Fruit fly (Drosophila melanogaster) whole organism, embryonic: ENCODE measurements around the gene CG14718.

Experiments
- Atf-2 ChIP-seq: fragments of 200-800 bp; sonication (Bioruptor generic); optimal IDR thresholded peaks from 2 replicates; lab custom pipeline; 2016; ENCODE audit warnings: missing biosample characterization, missing genetic modification characterization
- CG11247 ChIP-seq: fragments of 200-800 bp; sonication (Bioruptor generic); IDR thresholded peaks from 2 replicates; pipeline ENCODE4 v1.3.6; 2022; ENCODE audit warnings: missing biosample characterization, missing genetic modification characterization
- CG11398 ChIP-seq: fragments of 200-800 bp; sonication (Bioruptor generic); optimal IDR thresholded peaks from 2 replicates; lab custom pipeline; 2016; ENCODE audit warnings: missing biosample characterization, missing genetic modification characterization
- CG11696 ChIP-seq: fragments of 200-800 bp; sonication (Bioruptor generic); IDR thresholded peaks from 2 replicates; pipeline ENCODE4 v1.3.6; 2022; ENCODE audit warnings: missing biosample characterization, missing genetic modification characterization
- CG14965 ChIP-seq: fragments of 200-800 bp; sonication (Bioruptor generic); optimal IDR thresholded peaks from 2 replicates; lab custom pipeline; 2016; ENCODE audit warnings: missing biosample characterization, missing genetic modification characterization, borderline replicate concordance
- CG1529 ChIP-seq: fragments of 200-800 bp; sonication (Bioruptor generic); optimal IDR thresholded peaks from 3 replicates; lab custom pipeline; 2018; ENCODE audit warnings: missing biosample characterization, missing genetic modification characterization
- CG1602 ChIP-seq: fragments of 200-800 bp; sonication (Bioruptor generic); optimal IDR thresholded peaks from 3 replicates; lab custom pipeline; 2016; ENCODE audit warnings: missing biosample characterization, missing genetic modification characterization
- CG1603 ChIP-seq: fragments of 200-800 bp; sonication (Bioruptor generic); optimal IDR thresholded peaks from 2 replicates; lab custom pipeline; 2019; ENCODE audit warnings: missing biosample characterization, mild to moderate bottlenecking, missing genetic modification characterization, moderate library complexity
- CG17612 ChIP-seq: fragments of 200-800 bp; sonication (Bioruptor generic); IDR thresholded peaks from 2 replicates; pipeline ENCODE4 v1.3.6; 2022; ENCODE audit warnings: missing biosample characterization, missing genetic modification characterization
- CG2712 ChIP-seq: fragments of 200-800 bp; optimal IDR thresholded peaks from 3 replicates; lab custom pipeline; 2019; ENCODE audit warnings: missing biosample characterization, mild to moderate bottlenecking, missing genetic modification characterization, moderate library complexity
- CG31388 ChIP-seq: fragments of 200-800 bp; sonication (Bioruptor generic); optimal IDR thresholded peaks from 2 replicates; lab custom pipeline; 2016; ENCODE audit warnings: missing biosample characterization, missing genetic modification characterization
- CG32772 ChIP-seq: fragments of 200-800 bp; sonication (Bioruptor generic); IDR thresholded peaks from 2 replicates; pipeline ENCODE4 v1.3.6; 2022; ENCODE audit warnings: missing biosample characterization, missing genetic modification characterization
- CG34376 ChIP-seq: fragments of 200-800 bp; sonication (Bioruptor generic); optimal IDR thresholded peaks from 2 replicates; lab custom pipeline; 2018; ENCODE audit warnings: missing biosample characterization, mild to moderate bottlenecking, missing genetic modification characterization
- CG34422 ChIP-seq: fragments of 200-800 bp; sonication (Bioruptor generic); IDR thresholded peaks from 3 replicates; pipeline ENCODE4 v1.3.6; 2022; ENCODE audit warnings: missing biosample characterization, missing genetic modification characterization
- CG3995 ChIP-seq: fragments of 200-800 bp; sonication (Bioruptor generic); optimal IDR thresholded peaks from 3 replicates; lab custom pipeline; 2016; ENCODE audit warnings: missing biosample characterization, missing genetic modification characterization
- CG4282 ChIP-seq: fragments of 200-800 bp; sonication (Bioruptor generic); optimal IDR thresholded peaks from 2 replicates; lab custom pipeline; 2016; ENCODE audit warnings: missing biosample characterization, missing genetic modification characterization
- CG5245 ChIP-seq: fragments of 200-800 bp; sonication (Bioruptor generic); optimal IDR thresholded peaks from 3 replicates; lab custom pipeline; 2016; ENCODE audit warnings: missing biosample characterization, missing genetic modification characterization
- CG7928 ChIP-seq: fragments of 200-800 bp; sonication (Bioruptor generic); optimal IDR thresholded peaks from 2 replicates; lab custom pipeline; 2017; ENCODE audit warnings: missing biosample characterization, mild to moderate bottlenecking, missing genetic modification characterization
- CG8924 ChIP-seq: fragments of 200-800 bp; optimal IDR thresholded peaks from 3 replicates; lab custom pipeline; 2019; ENCODE audit warnings: missing biosample characterization, mild to moderate bottlenecking, missing genetic modification characterization, moderate library complexity
- Dll ChIP-seq: fragments of 200-800 bp; sonication (Bioruptor generic); IDR thresholded peaks from 4 replicates; pipeline ENCODE4 v1.3.6; 2022; ENCODE audit warnings: missing biosample characterization, missing genetic modification characterization; ENCODE audit not compliant: partially characterized antibody
- Dref ChIP-seq: fragments of 200-800 bp; sonication (Bioruptor generic); IDR thresholded peaks from 2 replicates; pipeline ENCODE4 v1.3.6; 2022; ENCODE audit warnings: missing biosample characterization, missing genetic modification characterization
- Hand ChIP-seq: fragments of 200-800 bp; sonication (Bioruptor generic); optimal IDR thresholded peaks from 2 replicates; lab custom pipeline; 2017; ENCODE audit warnings: mild to moderate bottlenecking, missing biosample characterization, missing genetic modification reagents, missing genetic modification characterization
- Hr78 ChIP-seq, 2 experiments: fragments of 200-800 bp in 1 of 2; fragments of >200 bp in 1 of 2; sonication (Bioruptor generic) in 1 of 2; optimal IDR thresholded peaks; 2 replicates each; lab custom pipeline; 2017 to 2019; ENCODE audit warnings: missing biosample characterization in 2 of 2, missing genetic modification characterization in 2 of 2, mild to moderate bottlenecking in 1 of 2, moderate library complexity in 1 of 2
- Lhr ChIP-seq: fragments of 200-800 bp; sonication (Bioruptor generic); optimal IDR thresholded peaks from 3 replicates; lab custom pipeline; 2017; ENCODE audit warnings: mild to moderate bottlenecking, missing biosample characterization, missing genetic modification reagents, missing genetic modification characterization
- NC2α ChIP-seq: fragments of 200-800 bp; sonication (Bioruptor generic); optimal IDR thresholded peaks from 2 replicates; lab custom pipeline; 2016; ENCODE audit warnings: missing biosample characterization, missing genetic modification characterization
- Ptx1 ChIP-seq: fragments of 200-800 bp; sonication (Bioruptor generic); IDR thresholded peaks from 2 replicates; pipeline ENCODE4 v1.3.6; 2022; ENCODE audit warnings: missing biosample characterization, missing genetic modification characterization
- Scr ChIP-seq: fragments of 200-800 bp; sonication (Bioruptor generic); IDR thresholded peaks from 2 replicates; pipeline ENCODE4 v1.3.6; 2022; ENCODE audit warnings: missing biosample characterization, missing genetic modification characterization; ENCODE audit not compliant: partially characterized antibody
- Sin3A ChIP-seq: fragments of >200 bp; optimal IDR thresholded peaks from 2 replicates; lab custom pipeline; 2018
- Sry-β ChIP-seq: fragments of 200-800 bp; sonication (Bioruptor generic); optimal IDR thresholded peaks from 2 replicates; lab custom pipeline; 2018; ENCODE audit warnings: missing biosample characterization, mild to moderate bottlenecking, missing genetic modification characterization, moderate library complexity
- Sry-δ ChIP-seq: fragments of 200-800 bp; sonication (Bioruptor generic); optimal IDR thresholded peaks from 2 replicates; lab custom pipeline; 2016; ENCODE audit warnings: missing biosample characterization, missing genetic modification characterization
- Trl ChIP-seq, 3 experiments: fragments of >200 bp in 2 of 3; fragments of 200-800 bp in 1 of 3; sonication (Bioruptor generic) in 1 of 3; optimal IDR thresholded peaks; 2 replicates in 1 of 3; 3 replicates in 2 of 3; lab custom pipeline; 2016 to 2017; ENCODE audit warnings: missing biosample characterization in 1 of 3, missing genetic modification characterization in 1 of 3
- Vsx1 ChIP-seq: fragments of 200-800 bp; sonication (Bioruptor generic); optimal IDR thresholded peaks from 2 replicates; lab custom pipeline; 2017; ENCODE audit warnings: missing biosample characterization, mild to moderate bottlenecking, missing genetic modification characterization, missing genetic modification reagents
- aop ChIP-seq: fragments of 200-800 bp; sonication (Bioruptor generic); IDR thresholded peaks from 2 replicates; pipeline ENCODE4 v1.3.6; 2022; ENCODE audit warnings: missing biosample characterization, missing genetic modification characterization
- ap ChIP-seq: fragments of 200-800 bp; sonication (Bioruptor generic); IDR thresholded peaks from 2 replicates; pipeline ENCODE4 v1.3.6; 2022; ENCODE audit warnings: missing biosample characterization, missing genetic modification characterization
- ase ChIP-seq: fragments of 200-800 bp; sonication (Bioruptor generic); IDR thresholded peaks from 3 replicates; pipeline ENCODE4 v1.3.6; 2022; ENCODE audit warnings: missing biosample characterization, missing genetic modification characterization
- ash1 ChIP-seq: fragments of 200-800 bp; sonication (Bioruptor generic); optimal IDR thresholded peaks from 2 replicates; lab custom pipeline; 2018; ENCODE audit warnings: missing biosample characterization, mild to moderate bottlenecking, missing genetic modification characterization
- crc ChIP-seq: fragments of 200-800 bp; sonication (Bioruptor generic); optimal IDR thresholded peaks from 2 replicates; lab custom pipeline; 2016; ENCODE audit warnings: missing biosample characterization, missing genetic modification characterization
- croc ChIP-seq: fragments of 200-800 bp; sonication (Bioruptor generic); conservative IDR thresholded peaks from 3 replicates; pipeline ENCODE4 v1.3.6; 2022; ENCODE audit warnings: missing biosample characterization, missing genetic modification characterization
- crol ChIP-seq: fragments of 200-800 bp; sonication (Bioruptor generic); IDR thresholded peaks from 2 replicates; pipeline ENCODE4 v1.3.6; 2022; ENCODE audit warnings: missing biosample characterization, missing genetic modification characterization
- dysf ChIP-seq: fragments of 200-800 bp; sonication (Bioruptor generic); IDR thresholded peaks from 3 replicates; pipeline ENCODE4 v1.3.6; 2022; ENCODE audit warnings: missing biosample characterization, missing genetic modification characterization
- exex ChIP-seq: fragments of 200-800 bp; sonication (Bioruptor generic); optimal IDR thresholded peaks from 4 replicates; lab custom pipeline; 2018; ENCODE audit warnings: missing biosample characterization, mild to moderate bottlenecking, missing genetic modification characterization, moderate library complexity
- fd96Cb ChIP-seq: fragments of 200-800 bp; sonication (Bioruptor generic); optimal IDR thresholded peaks from 2 replicates; lab custom pipeline; 2018; ENCODE audit warnings: missing biosample characterization, mild to moderate bottlenecking, missing genetic modification characterization, moderate library complexity
- hb ChIP-seq: fragments of 200-800 bp; sonication (Bioruptor generic); IDR thresholded peaks from 3 replicates; pipeline ENCODE4 v1.3.6; 2022; ENCODE audit warnings: missing biosample characterization, missing genetic modification characterization; ENCODE audit not compliant: partially characterized antibody
- lola ChIP-seq, 3 experiments: fragments of >200 bp in 2 of 3; fragments of 200-800 bp in 1 of 3; sonication (Bioruptor generic) in 1 of 3; optimal IDR thresholded peaks; 2 replicates each; lab custom pipeline; 2017 to 2019; ENCODE audit warnings: missing biosample characterization in 3 of 3, missing genetic modification characterization in 3 of 3, mild to moderate bottlenecking in 1 of 3, moderate library complexity in 1 of 3
- mam ChIP-seq: fragments of 200-800 bp; sonication (Bioruptor generic); optimal IDR thresholded peaks from 3 replicates; lab custom pipeline; 2016; ENCODE audit warnings: missing biosample characterization, missing genetic modification characterization
- rib ChIP-seq: fragments of 200-800 bp; sonication (Bioruptor generic); IDR thresholded peaks from 2 replicates; pipeline ENCODE4 v1.3.6; 2022; ENCODE audit warnings: missing biosample characterization, missing genetic modification characterization
- schlank ChIP-seq: fragments of 200-800 bp; sonication (Bioruptor generic); optimal IDR thresholded peaks from 2 replicates; lab custom pipeline; 2018; ENCODE audit warnings: missing biosample characterization, mild to moderate bottlenecking, missing genetic modification characterization
- seq ChIP-seq: fragments of 200-800 bp; sonication (Bioruptor generic); IDR thresholded peaks from 2 replicates; pipeline ENCODE4 v1.3.6; 2022; ENCODE audit warnings: missing biosample characterization, missing genetic modification characterization
- ssp ChIP-seq: fragments of 200-800 bp; sonication (Bioruptor generic); IDR thresholded peaks from 2 replicates; pipeline ENCODE4 v1.3.6; 2022; ENCODE audit warnings: missing biosample characterization, missing genetic modification characterization
- tx ChIP-seq: fragments of 200-800 bp; sonication (Bioruptor generic); optimal IDR thresholded peaks from 2 replicates; lab custom pipeline; 2016; ENCODE audit warnings: missing biosample characterization, missing genetic modification characterization
- unc-4 ChIP-seq: fragments of 200-800 bp; sonication (Bioruptor generic); IDR thresholded peaks from 2 replicates; pipeline ENCODE4 v1.3.6; 2022; ENCODE audit warnings: missing biosample characterization, missing genetic modification characterization; ENCODE audit not compliant: partially characterized antibody

The CG14718 gene

dm6 chr3R:11678016-11678415, 22.4 kb upstream of the CG14718 start, which contains the start of gene CG18476 (continued):
- TF ChIP-seq Atf-2 (GFP tag; lab: Kevin White, UChicago) (peak; percentile 10), Hand (GFP tag; lab: Kevin White, UChicago) (peak; percentile 67), CG11247 (GFP tag; lab: Robert Waterston, UW) (peak; percentile 90), tx (GFP tag; lab: Kevin White, UChicago) (no peak), croc (GFP tag; lab: Robert Waterston, UW) (peak; percentile 92), Sin3A (lab: Kevin White, UChicago) (no peak), crol (GFP tag; lab: Robert Waterston, UW) (no peak), CG3995 (GFP tag; lab: Kevin White, UChicago) (peak; percentile 98), Ptx1 (GFP tag; lab: Robert Waterston, UW) (peak; percentile 95), exex (peak; percentile 85), Lhr (peak; percentile 64), CG1602 (GFP tag; lab: Kevin White, UChicago) (peak; percentile 85), CG17612 (GFP tag; lab: Robert Waterston, UW) (peak; percentile 89), Trl (optimal IDR thresholded peaks at IDR 0.05; lab: Kevin White, UChicago) (no peak), Trl (GFP tag; optimal IDR thresholded peaks at IDR 0.05; lab: Kevin White, UChicago) (peak; percentile 65), CG32772 (GFP tag; lab: Robert Waterston, UW) (peak; percentile 92), CG4282 (GFP tag; lab: Kevin White, UChicago) (no peak), fd96Cb (peak; percentile 93), ash1 (GFP tag; lab: Kevin White, UChicago) (no peak), ap (GFP tag; lab: Robert Waterston, UW) (peak; percentile 83), dysf (GFP tag; lab: Robert Waterston, UW) (peak; percentile 96), hb (no peak), Dref (no peak), NC2α (peak; percentile 53), CG31388 (GFP tag; lab: Kevin White, UChicago) (peak; percentile 75), crc (GFP tag; lab: Kevin White, UChicago) (no peak), CG11398 (GFP tag; lab: Kevin White, UChicago) (no peak), CG1529 (GFP tag; lab: Kevin White, UChicago) (peak; percentile 75), CG11696 (GFP tag; lab: Robert Waterston, UW) (peak; percentile 82), seq (GFP tag; lab: Robert Waterston, UW) (peak; percentile 89), CG14965 (GFP tag; lab: Kevin White, UChicago) (no peak), CG8924 (peak; percentile 93), lola (GFP tag; optimal IDR thresholded peaks at IDR 0.05; lab: Kevin White, UChicago) (peak in 1 of 3 experiments; percentile 90), CG34376 (peak; percentile 75), CG34422 (GFP tag; lab: Robert Waterston, UW) (peak; percentile 96), Vsx1 (GFP tag; lab: Kevin White, UChicago) (peak; percentile 83), CG5245 (peak; percentile 77), Dll (GFP tag; lab: Robert Waterston, UW) (no peak), ase (GFP tag; lab: Robert Waterston, UW) (peak; percentile 92), Sry-δ (GFP tag; lab: Kevin White, UChicago) (peak; percentile 16), CG2712 (peak; percentile 96), ssp (GFP tag; lab: Robert Waterston, UW) (peak; percentile 80), Hr78 (GFP tag; optimal IDR thresholded peaks at IDR 0.05; lab: Kevin White, UChicago) (peak in 1 of 2 experiments; percentile 54), CG7928 (GFP tag; lab: Kevin White, UChicago) (peak; percentile 60), schlank (tag; lab: Kevin White, UChicago) (peak; percentile 60), unc-4 (no peak), rib (GFP tag; lab: Robert Waterston, UW) (peak; percentile 83), Sry-β (GFP tag; lab: Kevin White, UChicago) (no peak), Scr (GFP tag; lab: Robert Waterston, UW) (no peak; the same call in 1 of the 2 replicates), CG1603 (tag; lab: Kevin White, UChicago) (peak; percentile 59), aop (GFP tag; lab: Robert Waterston, UW) (no peak), mam (peak; percentile 80)
